Worm (Caenorhabditis elegans): ENCODE data around the gene nlp-25.

DNA sequence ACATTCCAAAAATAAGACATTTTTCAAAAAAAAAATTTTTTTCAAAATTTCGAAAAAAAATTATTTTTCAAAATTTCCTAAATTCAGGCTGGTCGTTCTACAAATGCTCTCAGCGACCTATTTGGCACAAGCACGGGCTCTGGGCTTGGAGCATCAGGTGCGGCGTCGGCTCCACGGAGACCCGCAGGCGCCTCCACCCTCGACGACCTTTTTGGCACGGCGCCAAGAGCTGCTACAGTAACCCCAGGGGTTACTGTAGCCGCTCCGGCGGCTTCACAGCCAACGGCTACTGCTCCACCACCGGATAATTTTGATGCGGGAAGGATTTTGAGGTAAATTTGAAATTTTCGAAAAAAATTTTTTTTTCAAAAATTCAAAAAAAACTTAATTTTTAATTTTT is 19.7 kb downstream of the nlp-25 start:
- no peak for TF ChIP-seq dao-5 (tag; optimal IDR thresholded peaks at IDR 0.05)
- no peak for TF ChIP-seq him-1 (tag; optimal IDR thresholded peaks at IDR 0.05)

Data from whole organism, L4/young adult.